Fruit fly (Drosophila melanogaster) whole organism, prepupa: ENCODE results near the gene Nsun5.

Source experiments
- CG16779 ChIP-seq: fragments of 200-800 bp; sonication (Bioruptor generic); optimal IDR thresholded peaks from 3 replicates; lab custom pipeline; 2017; ENCODE audit warnings: missing biosample characterization, mild to moderate bottlenecking, missing genetic modification characterization
- CG32006 ChIP-seq: fragments of 200-800 bp; sonication (Bioruptor generic); optimal IDR thresholded peaks from 3 replicates; lab custom pipeline; 2017; ENCODE audit warnings: missing biosample characterization, mild to moderate bottlenecking, missing genetic modification characterization
- Eip78C ChIP-seq: fragments of 200-800 bp; sonication (Bioruptor generic); peaks from one replicate; lab custom pipeline; 2016; ENCODE audit warnings: missing biosample characterization, missing genetic modification characterization
- Ets21C ChIP-seq: fragments of 200-800 bp; sonication (Bioruptor generic); optimal IDR thresholded peaks from 3 replicates; lab custom pipeline; 2016; ENCODE audit warnings: missing biosample characterization, missing genetic modification characterization
- Gug ChIP-seq: fragments of 200-800 bp; sonication (Bioruptor generic); IDR thresholded peaks from 2 replicates; pipeline ENCODE4 v1.3.6; 2022; ENCODE audit warnings: missing biosample characterization, missing genetic modification characterization
- Hr39 ChIP-seq: fragments of 200-800 bp; sonication (Bioruptor generic); optimal IDR thresholded peaks from 2 replicates; lab custom pipeline; 2016; ENCODE audit warnings: missing biosample characterization, missing genetic modification characterization

DNA sequence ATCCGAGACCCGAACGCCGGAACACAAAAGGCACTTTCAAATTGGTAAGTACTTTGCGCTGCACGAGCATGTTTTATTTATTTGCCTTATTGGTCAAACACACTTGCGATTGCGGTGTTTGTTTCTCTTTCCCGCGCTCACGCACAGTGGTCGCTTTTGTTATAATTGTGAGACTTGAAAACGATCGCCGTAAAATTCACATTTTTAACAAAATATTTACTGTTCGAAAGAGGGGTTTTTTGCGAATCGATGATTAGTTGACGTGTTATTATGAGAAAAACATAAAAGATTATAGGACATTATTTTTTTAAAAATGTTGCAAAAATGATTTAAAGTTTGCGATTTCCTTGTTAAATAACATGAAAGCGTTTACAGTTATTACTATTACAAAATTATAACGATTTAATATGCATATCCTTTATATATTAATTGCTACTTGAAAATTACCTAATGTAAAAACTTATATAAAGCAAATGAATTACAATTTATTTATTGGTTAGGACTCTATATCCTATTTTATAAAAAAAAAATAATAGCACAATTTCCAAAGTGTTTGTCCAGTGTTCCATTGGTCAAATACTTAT is 2.9 kb upstream of the Nsun5 start:
- TF ChIP-seq CG16779 (tag; lab: Kevin White, UChicago) (no peak), Hr39 (peak; percentile 53), Eip78C (GFP tag; lab: Kevin White, UChicago) (peak; percentile 86), Ets21C (GFP tag; lab: Kevin White, UChicago) (no peak), CG32006 (peak; percentile 77), Gug (GFP tag; lab: Robert Waterston, UW) (peak; percentile 9; the same call in 1 of the 2 replicates)
